Fruit fly (Drosophila melanogaster) whole organism, embryonic: ENCODE data around the gene CG17198.

Source experiments
- Asciz ChIP-seq: fragments of 200-800 bp; sonication (Bioruptor generic); optimal IDR thresholded peaks from 2 replicates; lab custom pipeline; 2017; ENCODE audit warnings: missing biosample characterization, mild to moderate bottlenecking, missing genetic modification characterization, missing genetic modification reagents
- B-H2 ChIP-seq: fragments of 200-800 bp; sonication (Bioruptor generic); optimal IDR thresholded peaks from 2 replicates; lab custom pipeline; 2018; ENCODE audit warnings: missing biosample characterization, mild to moderate bottlenecking, missing genetic modification characterization
- Bteb2 ChIP-seq: fragments of 200-800 bp; sonication (Bioruptor generic); optimal IDR thresholded peaks from 2 replicates; lab custom pipeline; 2016; ENCODE audit warnings: missing biosample characterization, missing genetic modification characterization
- CG10321 ChIP-seq: fragments of 200-800 bp; sonication (Bioruptor generic); IDR thresholded peaks from 2 replicates; pipeline ENCODE4 v1.3.6; 2022; ENCODE audit warnings: missing biosample characterization, missing genetic modification characterization
- CG11504 ChIP-seq: fragments of 200-800 bp; sonication (Bioruptor generic); optimal IDR thresholded peaks from 3 replicates; lab custom pipeline; 2019; ENCODE audit warnings: missing biosample characterization, mild to moderate bottlenecking, missing genetic modification characterization, moderate library complexity
- CG12236 ChIP-seq: fragments of 200-800 bp; sonication (Bioruptor generic); optimal IDR thresholded peaks from 2 replicates; lab custom pipeline; 2016; ENCODE audit warnings: missing biosample characterization, missing genetic modification characterization
- CG12299 ChIP-seq: fragments of 200-800 bp; sonication (Bioruptor generic); optimal IDR thresholded peaks from 2 replicates; lab custom pipeline; 2018; ENCODE audit warnings: missing biosample characterization, mild to moderate bottlenecking, missing genetic modification characterization
- CG12744 ChIP-seq: fragments of 200-800 bp; sonication (Bioruptor generic); optimal IDR thresholded peaks from 2 replicates; lab custom pipeline; 2016; ENCODE audit warnings: missing biosample characterization, missing genetic modification characterization
- CG15011 ChIP-seq: fragments of 200-800 bp; sonication (Bioruptor generic); optimal IDR thresholded peaks from 3 replicates; lab custom pipeline; 2018; ENCODE audit warnings: missing biosample characterization, mild to moderate bottlenecking, missing genetic modification characterization
- CG15269 ChIP-seq: fragments of 200-800 bp; sonication (Bioruptor generic); optimal IDR thresholded peaks from 2 replicates; lab custom pipeline; 2018; ENCODE audit warnings: missing biosample characterization, mild to moderate bottlenecking, missing genetic modification characterization, moderate library complexity
- CG1603 ChIP-seq: fragments of 200-800 bp; sonication (Bioruptor generic); optimal IDR thresholded peaks from 2 replicates; lab custom pipeline; 2019; ENCODE audit warnings: missing biosample characterization, mild to moderate bottlenecking, missing genetic modification characterization, moderate library complexity
- CG16815 ChIP-seq: fragments of 200-800 bp; sonication (Bioruptor generic); optimal IDR thresholded peaks from 3 replicates; lab custom pipeline; 2017; ENCODE audit warnings: missing biosample characterization, mild to moderate bottlenecking, missing genetic modification characterization
- CG2199 ChIP-seq: fragments of 200-800 bp; sonication (Bioruptor generic); IDR thresholded peaks from 3 replicates; pipeline ENCODE4 v1.3.6; 2022; ENCODE audit warnings: missing biosample characterization, missing genetic modification characterization
- CG31365 ChIP-seq: fragments of 200-800 bp; sonication (Bioruptor generic); optimal IDR thresholded peaks from 2 replicates; lab custom pipeline; 2018; ENCODE audit warnings: missing biosample characterization, mild to moderate bottlenecking, missing genetic modification characterization
- CG3163 ChIP-seq: fragments of 200-800 bp; sonication (Bioruptor generic); optimal IDR thresholded peaks from 3 replicates; lab custom pipeline; 2016; ENCODE audit warnings: missing biosample characterization, missing genetic modification characterization
- CG3838 ChIP-seq: fragments of 200-800 bp; sonication (Bioruptor generic); optimal IDR thresholded peaks from 3 replicates; lab custom pipeline; 2016; ENCODE audit warnings: missing biosample characterization, missing genetic modification characterization
- CG43689 ChIP-seq: fragments of 200-800 bp; sonication (Bioruptor generic); IDR thresholded peaks from 2 replicates; pipeline ENCODE4 v1.3.6; 2022; ENCODE audit warnings: missing biosample characterization, missing genetic modification characterization
- CG4404 ChIP-seq: fragments of 200-800 bp; sonication (Bioruptor generic); IDR thresholded peaks from 2 replicates; pipeline ENCODE4 v1.3.6; 2022; ENCODE audit warnings: missing biosample characterization, missing genetic modification characterization
- CG6654 ChIP-seq: fragments of 200-800 bp; sonication (Bioruptor generic); optimal IDR thresholded peaks from 2 replicates; lab custom pipeline; 2017; ENCODE audit warnings: missing biosample characterization, mild to moderate bottlenecking, missing genetic modification characterization
- CG7745 ChIP-seq: fragments of 200-800 bp; sonication (Bioruptor generic); optimal IDR thresholded peaks from 2 replicates; lab custom pipeline; 2018; ENCODE audit warnings: missing biosample characterization, mild to moderate bottlenecking, missing genetic modification characterization, moderate library complexity
- CG7839 ChIP-seq: fragments of 200-800 bp; sonication (Bioruptor generic); optimal IDR thresholded peaks from 3 replicates; lab custom pipeline; 2018; ENCODE audit warnings: missing biosample characterization, mild to moderate bottlenecking, missing genetic modification characterization, moderate library complexity
- CG7963 ChIP-seq: fragments of 200-800 bp; sonication (Bioruptor generic); IDR thresholded peaks from 3 replicates; pipeline ENCODE4 v1.3.6; 2022; ENCODE audit warnings: missing biosample characterization, missing genetic modification characterization; ENCODE audit not compliant: partially characterized antibody
- CG9932 ChIP-seq: fragments of 200-800 bp; sonication (Bioruptor generic); IDR thresholded peaks from 2 replicates; pipeline ENCODE4 v1.3.6; 2022; ENCODE audit warnings: missing biosample characterization, missing genetic modification characterization
- Chrac-16 ChIP-seq: fragments of 200-800 bp; sonication (Bioruptor generic); optimal IDR thresholded peaks from 3 replicates; lab custom pipeline; 2016; ENCODE audit warnings: missing biosample characterization, missing genetic modification characterization
- CkIIα-i1 ChIP-seq: fragments of 200-800 bp; sonication (Bioruptor generic); IDR thresholded peaks from 2 replicates; pipeline ENCODE4 v1.3.6; 2022; ENCODE audit warnings: missing biosample characterization, missing genetic modification characterization
- Dek ChIP-seq: fragments of 200-800 bp; sonication (Bioruptor generic); optimal IDR thresholded peaks from 3 replicates; lab custom pipeline; 2019; ENCODE audit warnings: missing biosample characterization, mild to moderate bottlenecking, missing genetic modification characterization, moderate library complexity
- Dll ChIP-seq: fragments of 200-800 bp; sonication (Bioruptor generic); IDR thresholded peaks from 4 replicates; pipeline ENCODE4 v1.3.6; 2022; ENCODE audit warnings: missing biosample characterization, missing genetic modification characterization; ENCODE audit not compliant: partially characterized antibody
- Dp ChIP-seq: fragments of 200-800 bp; sonication (Bioruptor generic); optimal IDR thresholded peaks from 2 replicates; lab custom pipeline; 2018; ENCODE audit warnings: missing biosample characterization, mild to moderate bottlenecking, missing genetic modification characterization, moderate library complexity
- Elba2 ChIP-seq: fragments of 200-800 bp; sonication (Bioruptor generic); optimal IDR thresholded peaks from 3 replicates; lab custom pipeline; 2016; ENCODE audit warnings: missing biosample characterization, missing genetic modification characterization
- NC2β ChIP-seq: fragments of 200-800 bp; sonication (Bioruptor generic); optimal IDR thresholded peaks from 2 replicates; lab custom pipeline; 2016; ENCODE audit warnings: missing biosample characterization, missing genetic modification characterization
- Poxn ChIP-seq: fragments of 200-800 bp; sonication (Bioruptor generic); IDR thresholded peaks from 2 replicates; pipeline ENCODE4 v1.3.6; 2022; ENCODE audit warnings: missing biosample characterization, missing genetic modification characterization
- Ssrp ChIP-seq: fragments of 200-800 bp; sonication (Bioruptor generic); optimal IDR thresholded peaks from 2 replicates; lab custom pipeline; 2018; ENCODE audit warnings: missing biosample characterization, mild to moderate bottlenecking, missing genetic modification characterization, moderate library complexity
- Xbp1 ChIP-seq: fragments of 200-800 bp; sonication (Bioruptor generic); optimal IDR thresholded peaks from 3 replicates; lab custom pipeline; 2016; ENCODE audit warnings: missing biosample characterization, mild to moderate bottlenecking, missing genetic modification characterization
- ci ChIP-seq: fragments of 200-800 bp; sonication (Bioruptor generic); IDR thresholded peaks from 3 replicates; pipeline ENCODE4 v1.3.6; 2022; ENCODE audit warnings: missing biosample characterization, missing genetic modification characterization
- disco-r ChIP-seq: fragments of 200-800 bp; sonication (Bioruptor generic); optimal IDR thresholded peaks from 2 replicates; lab custom pipeline; 2016; ENCODE audit warnings: missing biosample characterization, missing genetic modification characterization
- ems ChIP-seq: fragments of 200-800 bp; sonication (Bioruptor generic); optimal IDR thresholded peaks from 3 replicates; lab custom pipeline; 2016; ENCODE audit warnings: missing biosample characterization, missing genetic modification characterization
- exex ChIP-seq: fragments of 200-800 bp; sonication (Bioruptor generic); optimal IDR thresholded peaks from 4 replicates; lab custom pipeline; 2018; ENCODE audit warnings: missing biosample characterization, mild to moderate bottlenecking, missing genetic modification characterization, moderate library complexity
- hbn ChIP-seq: fragments of 200-800 bp; sonication (Bioruptor generic); IDR thresholded peaks from 2 replicates; pipeline ENCODE4 v1.3.6; 2022; ENCODE audit warnings: missing biosample characterization, missing genetic modification characterization; ENCODE audit not compliant: partially characterized antibody
- hkb ChIP-seq, 2 experiments: fragments of 200-800 bp in 1 of 2; fragments of >200 bp in 1 of 2; sonication (Bioruptor generic) in 1 of 2; IDR thresholded peaks in 1 of 2; optimal IDR thresholded peaks in 1 of 2; 2 replicates each; pipeline versions ENCODE4 v1.3.6 to Lab custom; 2017 to 2022; ENCODE audit warnings: missing biosample characterization in 1 of 2, missing genetic modification characterization in 1 of 2
- nerfin-2 ChIP-seq: fragments of 200-800 bp; sonication (Bioruptor generic); IDR thresholded peaks from 2 replicates; pipeline ENCODE4 v1.3.6; 2022; ENCODE audit warnings: missing biosample characterization, missing genetic modification characterization; ENCODE audit not compliant: partially characterized antibody
- oc ChIP-seq: fragments of 200-800 bp; sonication (Bioruptor generic); optimal IDR thresholded peaks from 2 replicates; lab custom pipeline; 2018; ENCODE audit warnings: missing biosample characterization, mild to moderate bottlenecking, missing genetic modification characterization, moderate library complexity
- pita ChIP-seq: fragments of 200-800 bp; sonication (Bioruptor generic); optimal IDR thresholded peaks from 2 replicates; lab custom pipeline; 2017; ENCODE audit warnings: missing biosample characterization, mild to moderate bottlenecking, missing genetic modification characterization
- prd ChIP-seq, 3 experiments: fragments of >200 bp in 2 of 3; fragments of 200-800 bp in 1 of 3; sonication (Bioruptor generic) in 1 of 3; optimal IDR thresholded peaks in 2 of 3; IDR thresholded peaks in 1 of 3; 2 replicates in 2 of 3; 3 replicates in 1 of 3; pipeline versions ENCODE4 v1.3.6 to Lab custom; 2017 to 2022; ENCODE audit warnings: missing biosample characterization in 1 of 3, missing genetic modification characterization in 1 of 3
- sd ChIP-seq: fragments of 200-800 bp; sonication (Bioruptor generic); optimal IDR thresholded peaks from 3 replicates; lab custom pipeline; 2018; ENCODE audit warnings: missing biosample characterization, mild to moderate bottlenecking, missing genetic modification characterization, moderate library complexity
- sens-2 ChIP-seq: fragments of 200-800 bp; sonication (Bioruptor generic); IDR thresholded peaks from 2 replicates; pipeline ENCODE4 v1.3.6; 2022; ENCODE audit warnings: missing biosample characterization, missing genetic modification characterization
- sim ChIP-seq: fragments of 200-800 bp; sonication (Bioruptor generic); IDR thresholded peaks from 2 replicates; pipeline ENCODE4 v1.3.6; 2022; ENCODE audit warnings: missing biosample characterization, missing genetic modification characterization
- sr ChIP-seq: fragments of 200-800 bp; sonication (Bioruptor generic); IDR thresholded peaks from 3 replicates; pipeline ENCODE4 v1.3.6; 2022; ENCODE audit warnings: missing biosample characterization, missing genetic modification characterization
- toy ChIP-seq: fragments of 200-800 bp; sonication (Bioruptor generic); IDR thresholded peaks from 2 replicates; pipeline ENCODE4 v1.3.6; 2022; ENCODE audit warnings: missing biosample characterization, missing genetic modification characterization
- tup ChIP-seq: fragments of 200-800 bp; sonication (Bioruptor generic); optimal IDR thresholded peaks from 2 replicates; lab custom pipeline; 2016; ENCODE audit warnings: missing biosample characterization, mild to moderate bottlenecking, missing genetic modification characterization, moderate library complexity
- tx ChIP-seq: fragments of 200-800 bp; sonication (Bioruptor generic); optimal IDR thresholded peaks from 2 replicates; lab custom pipeline; 2016; ENCODE audit warnings: missing biosample characterization, missing genetic modification characterization
- zfh2 ChIP-seq: fragments of 200-800 bp; sonication (Bioruptor generic); optimal IDR thresholded peaks from 2 replicates; lab custom pipeline; 2016; ENCODE audit warnings: missing biosample characterization, missing genetic modification characterization

Gene CG17198

DNA sequence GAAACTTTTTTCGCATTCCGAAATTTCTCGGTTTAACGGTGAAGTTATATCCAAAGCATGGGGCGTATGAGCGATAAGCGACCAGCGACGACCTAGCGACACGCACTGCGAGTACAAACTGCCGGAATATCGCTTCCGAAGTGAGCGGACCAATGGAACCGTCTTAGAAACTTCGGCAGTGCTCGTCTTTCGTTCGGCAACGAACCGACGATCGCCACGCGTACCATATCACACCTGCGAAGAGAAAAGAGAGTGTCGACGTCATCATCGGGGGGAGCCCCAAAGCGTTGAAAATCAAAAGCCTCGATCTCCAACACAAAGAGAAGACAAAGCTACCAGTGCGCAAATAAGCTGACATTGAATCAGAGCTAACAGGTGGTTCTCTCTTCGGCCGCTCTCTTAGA lies 34.8 kb downstream of the CG17198 start, which contains the start of gene LpR2 (continued):
- TF ChIP-seq nerfin-2 (GFP tag; lab: Robert Waterston, UW), result no peak
- no peak for TF ChIP-seq CG1603
- no peak for TF ChIP-seq sim (GFP tag; lab: Robert Waterston, UW)
- TF ChIP-seq Dp (GFP tag; lab: Kevin White, UChicago), result no peak
- no peak for TF ChIP-seq NC2β (GFP tag; lab: Kevin White, UChicago)
- TF ChIP-seq CG3838, result no peak
- TF ChIP-seq ems, result no peak
- TF ChIP-seq hbn, result no peak
- peak; percentile 35 for TF ChIP-seq exex (tag; lab: Kevin White, UChicago)
- no peak for TF ChIP-seq CkIIα-i1
- no peak for TF ChIP-seq pita
- TF ChIP-seq CG12744 (GFP tag; lab: Kevin White, UChicago), result no peak
- TF ChIP-seq Poxn (GFP tag; lab: Robert Waterston, UW), result no peak
- no peak for TF ChIP-seq CG15011
- no peak for TF ChIP-seq Asciz (GFP tag; lab: Kevin White, UChicago)
- TF ChIP-seq disco-r (GFP tag; lab: Kevin White, UChicago), result no peak
- TF ChIP-seq Bteb2 (GFP tag; lab: Kevin White, UChicago), result no peak
- peak; percentile 99 for TF ChIP-seq CG3163 (GFP tag; lab: Kevin White, UChicago)
- no peak for TF ChIP-seq CG10321 (GFP tag; lab: Robert Waterston, UW)
- TF ChIP-seq Chrac-16 (GFP tag; lab: Kevin White, UChicago), result no peak
- TF ChIP-seq Elba2 (GFP tag; lab: Kevin White, UChicago), result no peak
- no peak for TF ChIP-seq Dek (tag; lab: Kevin White, UChicago)
- peak; percentile 65; the same call in 2 of the 3 replicates for TF ChIP-seq ci (GFP tag; lab: Robert Waterston, UW)
- TF ChIP-seq CG4404 (GFP tag; lab: Robert Waterston, UW), result no peak
- TF ChIP-seq Xbp1 (GFP tag; lab: Kevin White, UChicago), result peak; percentile 76
- TF ChIP-seq CG43689 (GFP tag; lab: Robert Waterston, UW), result no peak
- TF ChIP-seq Ssrp (tag; lab: Kevin White, UChicago), result no peak
- TF ChIP-seq CG6654 (GFP tag; lab: Kevin White, UChicago), result no peak
- no peak for TF ChIP-seq prd (optimal IDR thresholded peaks at IDR 0.05; lab: Kevin White, UChicago)
- no peak for TF ChIP-seq prd (GFP tag; IDR thresholded peaks at IDR 0.05; lab: Robert Waterston, UW)
- TF ChIP-seq Dll (GFP tag; lab: Robert Waterston, UW), result 0 out of 4 replicates have a peak, but pooled peaks have one; percentile 48
- no peak for TF ChIP-seq CG12299 (tag; lab: Kevin White, UChicago)
- TF ChIP-seq sr, result no peak
- no peak for TF ChIP-seq oc (tag; lab: Kevin White, UChicago)
- TF ChIP-seq CG16815 (GFP tag; lab: Kevin White, UChicago), result no peak
- no peak for TF ChIP-seq CG11504
- TF ChIP-seq tx (GFP tag; lab: Kevin White, UChicago), result no peak
- no peak for TF ChIP-seq toy (GFP tag; lab: Robert Waterston, UW)
- peak; percentile 56 for TF ChIP-seq sd (tag; lab: Kevin White, UChicago)
- no peak for TF ChIP-seq CG2199 (GFP tag; lab: Robert Waterston, UW)
- TF ChIP-seq sens-2, result no peak
- no peak for TF ChIP-seq CG7745 (tag; lab: Kevin White, UChicago)
- TF ChIP-seq B-H2 (GFP tag; lab: Kevin White, UChicago), result no peak
- TF ChIP-seq hkb (optimal IDR thresholded peaks at IDR 0.05; lab: Kevin White, UChicago), result no peak
- TF ChIP-seq hkb (GFP tag; IDR thresholded peaks at IDR 0.05; lab: Robert Waterston, UW), result no peak
- no peak for TF ChIP-seq CG7963 (GFP tag; lab: Robert Waterston, UW)
- TF ChIP-seq CG9932 (GFP tag; lab: Robert Waterston, UW), result no peak
- no peak for TF ChIP-seq zfh2 (GFP tag; lab: Kevin White, UChicago)
- TF ChIP-seq tup (GFP tag; lab: Kevin White, UChicago), result no peak
- TF ChIP-seq CG12236 (GFP tag; lab: Kevin White, UChicago), result no peak
- no peak for TF ChIP-seq CG31365 (tag; lab: Kevin White, UChicago)
- TF ChIP-seq CG15269 (tag; lab: Kevin White, UChicago), result no peak
- TF ChIP-seq CG7839 (tag; lab: Kevin White, UChicago), result no peak
